Worm (Caenorhabditis elegans) whole organism, young adult: Measurements from ENCODE around the gene ada-2.

Source experiments
- F22D6.2 ChIP-seq: sonication (generic microtip); optimal IDR thresholded peaks from 2 replicates; lab custom pipeline; 2016; ENCODE audit warnings: mild to moderate bottlenecking, missing genetic modification characterization, missing compliant biosample characterization
- F23B12.7 ChIP-seq: sonication (generic microtip); optimal IDR thresholded peaks from 2 replicates; lab custom pipeline; 2017; ENCODE audit warnings: missing genetic modification characterization, mild to moderate bottlenecking, missing compliant biosample characterization, antibody characterized with exemption, moderate library complexity; ENCODE audit not compliant: insufficient read depth
- F33H1.4 ChIP-seq: fragments of 200-800 bp; sonication (Bioruptor generic); IDR thresholded peaks from 2 replicates; pipeline ENCODE4 v1.3.6; 2022; ENCODE audit warnings: missing genetic modification reagents, missing genetic modification characterization, missing compliant biosample characterization
- F37B4.10 ChIP-seq: fragments of 200-800 bp; sonication (Bioruptor generic); IDR thresholded peaks from 2 replicates; pipeline ENCODE4 v1.3.6; 2022; ENCODE audit warnings: missing genetic modification characterization, missing compliant biosample characterization
- F52B5.7 ChIP-seq: sonication (generic microtip); optimal IDR thresholded peaks from 2 replicates; lab custom pipeline; 2016; ENCODE audit warnings: mild to moderate bottlenecking, missing genetic modification characterization, missing compliant biosample characterization
- F57A8.1 ChIP-seq: fragments of 200-800 bp; sonication (Bioruptor generic); optimal IDR thresholded peaks from 2 replicates; lab custom pipeline; 2018; ENCODE audit warnings: mild to moderate bottlenecking, missing genetic modification characterization, moderate library complexity, missing compliant biosample characterization
- K12H6.12 ChIP-seq: fragments of 200-800 bp; sonication (Bioruptor generic); optimal IDR thresholded peaks from 2 replicates; lab custom pipeline; 2018; ENCODE audit warnings: mild to moderate bottlenecking, missing genetic modification characterization, missing compliant biosample characterization
- T26A5.8 ChIP-seq: sonication (generic microtip); optimal IDR thresholded peaks from 2 replicates; lab custom pipeline; 2016; ENCODE audit warnings: missing genetic modification characterization, missing compliant biosample characterization
- Y95B8A.8 ChIP-seq: fragments of 200-800 bp; sonication (Bioruptor generic); IDR thresholded peaks from 2 replicates; pipeline ENCODE4 v1.3.6; 2022; ENCODE audit warnings: missing genetic modification reagents, missing genetic modification characterization, missing compliant biosample characterization
- atf-7 ChIP-seq: sonication (generic microtip); optimal IDR thresholded peaks from 2 replicates; lab custom pipeline; 2017; ENCODE audit warnings: mild to moderate bottlenecking, missing genetic modification characterization, missing compliant biosample characterization
- athp-1 ChIP-seq: sonication (generic microtip); optimal IDR thresholded peaks from 2 replicates; lab custom pipeline; 2017; ENCODE audit warnings: mild to moderate bottlenecking, missing genetic modification characterization, missing compliant biosample characterization
- bed-1 ChIP-seq: fragments of 200-800 bp; sonication (Bioruptor generic); IDR thresholded peaks from 2 replicates; pipeline ENCODE4 v1.3.6; 2022; ENCODE audit warnings: missing genetic modification reagents, missing genetic modification characterization, missing compliant biosample characterization
- ccch-3 ChIP-seq: fragments of 200-800 bp; sonication (Bioruptor generic); optimal IDR thresholded peaks from 2 replicates; lab custom pipeline; 2018; ENCODE audit warnings: mild to moderate bottlenecking, missing genetic modification characterization, missing compliant biosample characterization
- ceh-58 ChIP-seq: fragments of 200-800 bp; sonication (Bioruptor generic); IDR thresholded peaks from 2 replicates; pipeline ENCODE4 v1.3.6; 2022; ENCODE audit warnings: missing genetic modification characterization, missing compliant biosample characterization
- chd-7 ChIP-seq: sonication (generic microtip); optimal IDR thresholded peaks from 2 replicates; lab custom pipeline; 2016; ENCODE audit warnings: mild to moderate bottlenecking, missing genetic modification characterization, moderate library complexity, missing compliant biosample characterization
- dox-1 ChIP-seq: fragments of 200-800 bp; sonication (Bioruptor generic); IDR thresholded peaks from 2 replicates; pipeline ENCODE4 v1.3.6; 2022; ENCODE audit warnings: missing genetic modification reagents, missing genetic modification characterization, missing compliant biosample characterization
- dpff-1 ChIP-seq: sonication (generic microtip); optimal IDR thresholded peaks from 2 replicates; lab custom pipeline; 2017; ENCODE audit warnings: mild to moderate bottlenecking, missing genetic modification characterization, missing compliant biosample characterization
- efl-1 ChIP-seq: fragments of 150-350 bp; optimal IDR thresholded peaks from 2 replicates; lab custom pipeline; 2014; ENCODE audit warnings: missing biosample characterization, missing genetic modification reagents, missing genetic modification characterization
- egrh-3 ChIP-seq: fragments of 200-800 bp; sonication (Bioruptor generic); IDR thresholded peaks from 2 replicates; pipeline ENCODE4 v1.3.6; 2022; ENCODE audit warnings: missing genetic modification reagents, missing genetic modification characterization, missing compliant biosample characterization
- ets-4 ChIP-seq: fragments of 200-800 bp; sonication (Bioruptor generic); optimal IDR thresholded peaks from 2 replicates; lab custom pipeline; 2018; ENCODE audit warnings: mild to moderate bottlenecking, missing genetic modification characterization, missing compliant biosample characterization
- gei-17 ChIP-seq: fragments of 200-800 bp; sonication (Bioruptor generic); optimal IDR thresholded peaks from 2 replicates; lab custom pipeline; 2018; ENCODE audit warnings: mild to moderate bottlenecking, missing genetic modification characterization, missing compliant biosample characterization
- hrde-1 ChIP-seq: sonication (generic microtip); optimal IDR thresholded peaks from 2 replicates; lab custom pipeline; 2016; ENCODE audit warnings: missing genetic modification characterization, mild to moderate bottlenecking, missing compliant biosample characterization, moderate library complexity, missing genotype, missing genetic modification reagents, borderline replicate concordance
- let-607 ChIP-seq, 2 experiments: fragments of 200-800 bp in 1 of 2; sonication (Bioruptor generic) in 1 of 2; sonication (generic microtip) in 1 of 2; optimal IDR thresholded peaks; 2 replicates each; lab custom pipeline; 2016 to 2018; ENCODE audit warnings: mild to moderate bottlenecking in 2 of 2, missing compliant biosample characterization in 2 of 2, missing genetic modification characterization in 2 of 2, moderate library complexity in 2 of 2, missing genotype in 1 of 2
- lin-35 ChIP-seq, 3 experiments: fragments of 150-350 bp in 2 of 3; sonication (generic microtip) in 1 of 3; optimal IDR thresholded peaks; 2 replicates each; lab custom pipeline; 2014 to 2018; ENCODE audit warnings: missing biosample characterization in 3 of 3, missing genetic modification characterization in 3 of 3, missing genetic modification reagents in 3 of 3
- lin-54 ChIP-seq: fragments of 200-800 bp; sonication (Bioruptor generic); optimal IDR thresholded peaks from 2 replicates; lab custom pipeline; 2018; ENCODE audit warnings: mild to moderate bottlenecking, missing genetic modification characterization, missing compliant biosample characterization
- lsl-1 ChIP-seq: fragments of 200-800 bp; sonication (Bioruptor generic); optimal IDR thresholded peaks from 2 replicates; lab custom pipeline; 2018; ENCODE audit warnings: mild to moderate bottlenecking, missing genetic modification characterization, moderate library complexity, missing compliant biosample characterization
- madf-3 ChIP-seq: fragments of 200-800 bp; sonication (Bioruptor generic); IDR thresholded peaks from 2 replicates; pipeline ENCODE4 v1.3.6; 2022; ENCODE audit warnings: missing genetic modification reagents, missing genetic modification characterization, missing compliant biosample characterization
- madf-6 ChIP-seq: fragments of 200-800 bp; sonication (Bioruptor generic); IDR thresholded peaks from 2 replicates; pipeline ENCODE4 v1.3.6; 2022; ENCODE audit warnings: missing genetic modification reagents, missing genetic modification characterization, missing compliant biosample characterization
- mxl-1 ChIP-seq: sonication (generic microtip); optimal IDR thresholded peaks from 2 replicates; lab custom pipeline; 2016; ENCODE audit warnings: missing genetic modification characterization, missing compliant biosample characterization
- nhr-80 ChIP-seq: sonication (generic microtip); optimal IDR thresholded peaks from 2 replicates; lab custom pipeline; 2016; ENCODE audit warnings: missing genetic modification characterization, missing compliant biosample characterization
- pbrm-1 ChIP-seq: fragments of 200-800 bp; sonication (Bioruptor generic); IDR thresholded peaks from 2 replicates; pipeline ENCODE4 v1.3.6; 2022; ENCODE audit warnings: missing genetic modification reagents, missing genetic modification characterization, missing compliant biosample characterization
- pha-4 ChIP-seq: fragments of 150-350 bp; sonication (generic microtip); optimal IDR thresholded peaks from 2 replicates; lab custom pipeline; 2014; ENCODE audit warnings: missing biosample characterization, missing genetic modification reagents, missing genetic modification characterization
- sdz-38 ChIP-seq: sonication (generic microtip); optimal IDR thresholded peaks from 2 replicates; lab custom pipeline; 2016; ENCODE audit warnings: missing genotype, missing genetic modification characterization, missing compliant biosample characterization
- snpc-3.4 ChIP-seq: sonication (generic microtip); optimal IDR thresholded peaks from 2 replicates; lab custom pipeline; 2017; ENCODE audit warnings: missing genetic modification characterization, mild to moderate bottlenecking, missing compliant biosample characterization, antibody characterized with exemption, moderate library complexity, missing genotype, missing genetic modification reagents
- snpc-4 ChIP-seq, 5 experiments: fragments of 150-350 bp in 1 of 5; sonication (generic microtip) in 4 of 5; optimal IDR thresholded peaks; 2 replicates each; lab custom pipeline; 2014 to 2018; ENCODE audit warnings: missing genetic modification characterization in 5 of 5, missing biosample characterization in 3 of 5, antibody characterized with exemption in 2 of 5, mild to moderate bottlenecking in 2 of 5, missing compliant biosample characterization in 2 of 5, missing genotype in 2 of 5, moderate library complexity in 2 of 5, missing genetic modification reagents in 1 of 5
- tbp1 ChIP-seq: fragments of 200-800 bp; sonication (Bioruptor generic); optimal IDR thresholded peaks from 2 replicates; lab custom pipeline; 2018; ENCODE audit warnings: mild to moderate bottlenecking, missing genetic modification characterization, missing compliant biosample characterization
- unc-130 ChIP-seq: sonication (generic microtip); optimal IDR thresholded peaks from 2 replicates; lab custom pipeline; 2016; ENCODE audit warnings: missing genetic modification reagents, missing genetic modification characterization, missing compliant biosample characterization
- unc-62 ChIP-seq: fragments of 150-350 bp; optimal IDR thresholded peaks from 2 replicates; lab custom pipeline; 2014; ENCODE audit warnings: missing biosample characterization, missing genetic modification reagents, missing genetic modification characterization
- xnd-1 ChIP-seq: sonication (generic microtip); optimal IDR thresholded peaks from 2 replicates; lab custom pipeline; 2016; ENCODE audit warnings: missing genotype, missing genetic modification reagents, missing genetic modification characterization, missing compliant biosample characterization
- ztf-18 ChIP-seq: sonication (generic microtip); optimal IDR thresholded peaks from 2 replicates; lab custom pipeline; 2016; ENCODE audit warnings: missing genotype, mild to moderate bottlenecking, missing genetic modification characterization, missing compliant biosample characterization
- ztf-22 ChIP-seq: fragments of 200-800 bp; sonication (Bioruptor generic); optimal IDR thresholded peaks from 2 replicates; lab custom pipeline; 2018; ENCODE audit warnings: mild to moderate bottlenecking, missing genetic modification characterization, moderate library complexity, missing compliant biosample characterization
- ztf-25 ChIP-seq: fragments of 200-800 bp; sonication (Bioruptor generic); IDR thresholded peaks from 2 replicates; pipeline ENCODE4 v1.3.6; 2022; ENCODE audit warnings: missing genetic modification reagents, missing genetic modification characterization, missing compliant biosample characterization
- ztf-26 ChIP-seq: sonication (generic microtip); optimal IDR thresholded peaks from 2 replicates; lab custom pipeline; 2017; ENCODE audit warnings: missing genetic modification characterization, missing compliant biosample characterization
- ztf-28 ChIP-seq: fragments of 200-800 bp; sonication (Bioruptor generic); IDR thresholded peaks from 2 replicates; pipeline ENCODE4 v1.3.6; 2022; ENCODE audit warnings: missing genetic modification reagents, missing genetic modification characterization, missing compliant biosample characterization

Gene ada-2

ce11 chrII:7289923-7290476, 37.9 kb downstream of the ada-2 start, which contains the start of gene C30G12.2:
C30G12.2 (plus strand) TSS chrII:7290426.
- TF ChIP-seq ztf-22 (GFP tag; lab: Kevin White, UChicago) (peak; percentile 24), let-607 (tag; optimal IDR thresholded peaks at IDR 0.05; lab: Kevin White, UChicago) (peak in 1 of 2 experiments; percentile 72), mxl-1 (tag; lab: Kevin White, UChicago) (no peak), sdz-38 (tag; lab: Kevin White, UChicago) (no peak), nhr-80 (tag; lab: Kevin White, UChicago) (peak; percentile 93), F23B12.7 (tag; lab: Kevin White, UChicago) (no peak), ets-4 (peak; percentile 34), ztf-18 (no peak), atf-7 (tag; lab: Kevin White, UChicago) (peak; percentile 51), unc-130 (GFP tag; lab: Kevin White, UChicago) (no peak), lin-54 (GFP tag; lab: Kevin White, UChicago) (no peak), madf-3 (no peak), unc-62 (peak; percentile 96), tbp1 (GFP tag; lab: Kevin White, UChicago) (peak; percentile 32), ceh-58 (GFP tag; lab: Robert Waterston, UW) (no peak)

ce11 chrII:7295917-7296316, 43.9 kb downstream of the ada-2 start, which contains the start of gene C30G12.6:
C30G12.6 (minus strand) TSS chrII:7296017.
- TF ChIP-seq snpc-3.4 (tag; lab: Kevin White, UChicago) (peak; percentile 33), egrh-3 (no peak), pha-4 (tag; lab: Kevin White, UChicago) (no peak)

ce11 chrII:7298197-7298682, 46.2 kb downstream of the ada-2 start, which contains the start of gene puf-8:
puf-8 (minus strand) TSS chrII:7298247.
- no peak for TF ChIP-seq lin-35 (GFP tag; optimal IDR thresholded peaks at IDR 0.05; lab: Kevin White, UChicago)
- TF ChIP-seq ztf-26 (tag; lab: Kevin White, UChicago), result no peak
- no peak for TF ChIP-seq lin-54 (GFP tag; lab: Kevin White, UChicago)
- TF ChIP-seq ztf-28 (GFP tag; lab: Robert Waterston, UW), result no peak
- no peak for TF ChIP-seq ztf-25 (GFP tag; lab: Robert Waterston, UW)
- TF ChIP-seq F37B4.10 (GFP tag; lab: Robert Waterston, UW), result no peak
- TF ChIP-seq ztf-18, result peak; percentile 37
- peak; percentile 21 for TF ChIP-seq efl-1 (GFP tag; lab: Kevin White, UChicago)
- TF ChIP-seq dpff-1 (tag; lab: Kevin White, UChicago), result no peak
- no peak for TF ChIP-seq chd-7 (tag; lab: Kevin White, UChicago)
- TF ChIP-seq F23B12.7 (tag; lab: Kevin White, UChicago), result no peak
- TF ChIP-seq pbrm-1 (GFP tag; lab: Robert Waterston, UW), result no peak
- TF ChIP-seq dox-1 (GFP tag; lab: Robert Waterston, UW), result no peak
- no peak for TF ChIP-seq T26A5.8 (tag; lab: Kevin White, UChicago)
- TF ChIP-seq athp-1, result no peak
- TF ChIP-seq hrde-1 (tag; lab: Kevin White, UChicago), result no peak
- TF ChIP-seq F52B5.7 (tag; lab: Kevin White, UChicago), result no peak
- TF ChIP-seq F57A8.1 (GFP tag; lab: Kevin White, UChicago), result no peak
- peak; percentile 71 for TF ChIP-seq F33H1.4 (GFP tag; lab: Robert Waterston, UW)
- peak; percentile 37 for TF ChIP-seq madf-6 (GFP tag; lab: Robert Waterston, UW)
- no peak for TF ChIP-seq F22D6.2 (tag; lab: Kevin White, UChicago)
- TF ChIP-seq ccch-3, result no peak
- TF ChIP-seq bed-1 (GFP tag; lab: Robert Waterston, UW), result no peak
- TF ChIP-seq xnd-1 (tag; lab: Kevin White, UChicago), result peak; percentile 29
- no peak for TF ChIP-seq Y95B8A.8
- TF ChIP-seq K12H6.12 (tag; lab: Kevin White, UChicago), result no peak
- peak; percentile 77 for TF ChIP-seq lsl-1 (GFP tag; lab: Kevin White, UChicago)
- TF ChIP-seq snpc-4 (GFP tag; optimal IDR thresholded peaks at IDR 0.05; lab: Kevin White, UChicago), result no peak
- no peak for TF ChIP-seq snpc-4 (tag; optimal IDR thresholded peaks at IDR 0.05; lab: Kevin White, UChicago)
- no peak for TF ChIP-seq gei-17 (GFP tag; lab: Kevin White, UChicago)
